Fruit fly (Drosophila melanogaster): ENCODE results near the gene CG4860.

The CG4860 gene

DNA sequence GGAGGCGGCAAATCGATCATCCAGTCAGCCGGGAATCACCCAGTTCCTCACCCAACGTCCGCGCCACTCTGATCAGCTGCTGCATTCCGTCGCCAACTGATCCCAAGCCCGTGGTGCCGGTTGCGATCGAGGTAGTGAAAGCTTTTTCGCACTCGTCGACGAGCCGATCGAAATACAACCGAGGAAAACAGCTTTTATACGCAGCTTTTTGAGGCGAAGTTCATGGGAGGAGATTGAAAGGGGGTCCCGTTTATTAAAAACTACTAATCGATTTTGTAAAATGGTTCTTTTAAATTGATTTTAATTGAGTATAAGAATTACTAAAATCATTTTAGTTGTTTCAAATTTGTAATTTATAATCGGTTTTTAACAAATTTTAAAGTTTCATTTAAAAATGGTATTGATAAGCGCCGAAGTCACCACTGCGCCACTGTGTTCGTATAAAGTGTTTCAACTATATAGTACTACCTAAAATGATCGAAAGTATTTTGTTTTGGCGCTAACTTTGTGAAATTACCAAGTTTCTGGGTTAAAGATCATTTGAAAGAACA is at the start of gene CG4860 (continued):
- peak; percentile 52 for TF ChIP-seq CG6813 (GFP tag; optimal IDR thresholded peaks at IDR 0.05)
- TF ChIP-seq CG8388 (GFP tag; optimal IDR thresholded peaks at IDR 0.05), result peak; percentile 82
- TF ChIP-seq CG13424 (tag; optimal IDR thresholded peaks at IDR 0.05), result peak; percentile 93
- TF ChIP-seq Gug (GFP tag; IDR thresholded peaks at IDR 0.05), result peak; percentile 82
- peak; percentile 78 for TF ChIP-seq CG1647 (GFP tag; optimal IDR thresholded peaks at IDR 0.05)
- peak; percentile 89 for TF ChIP-seq tgo (GFP tag; IDR thresholded peaks at IDR 0.05)
- TF ChIP-seq pzg (GFP tag; optimal IDR thresholded peaks at IDR 0.05), result peak; percentile 5
- TF ChIP-seq ara (GFP tag; IDR thresholded peaks at IDR 0.05), result peak; percentile 79
- TF ChIP-seq HmgZ (tag; optimal IDR thresholded peaks at IDR 0.05), result peak; percentile 77
- peak; percentile 80 for TF ChIP-seq org-1 (GFP tag; optimal IDR thresholded peaks at IDR 0.05)
- TF ChIP-seq crc (GFP tag; optimal IDR thresholded peaks at IDR 0.05), result peak; percentile 75
- peak; percentile 90 for TF ChIP-seq dysf (GFP tag; IDR thresholded peaks at IDR 0.05)
- TF ChIP-seq fd3F (GFP tag; optimal IDR thresholded peaks at IDR 0.05), result peak; percentile 85
- peak; percentile 92 for TF ChIP-seq NFAT (GFP tag; IDR thresholded peaks at IDR 0.05)
- peak; percentile 68 for TF ChIP-seq CG32772 (GFP tag; IDR thresholded peaks at IDR 0.05)
- peak; percentile 57 for TF ChIP-seq CG2202 (tag; optimal IDR thresholded peaks at IDR 0.05)
- peak; percentile 86 for TF ChIP-seq HHEX (GFP tag; optimal IDR thresholded peaks at IDR 0.05)
- TF ChIP-seq Hmx (GFP tag; optimal IDR thresholded peaks at IDR 0.05), result peak; percentile 80
- peak; percentile 83 for TF ChIP-seq Blimp-1 (GFP tag; optimal IDR thresholded peaks at IDR 0.05)
- TF ChIP-seq slbo (GFP tag; IDR thresholded peaks at IDR 0.05), result peak; percentile 94
- TF ChIP-seq hth (optimal IDR thresholded peaks at IDR 0.05), result no peak
- no peak for TF ChIP-seq Doc3 (GFP tag; IDR thresholded peaks at IDR 0.05; ENCODE audit: partially characterized antibody)
- peak; percentile 50 for TF ChIP-seq psq (GFP tag; optimal IDR thresholded peaks at IDR 0.05)
- peak; percentile 91 for TF ChIP-seq Ptx1 (GFP tag; IDR thresholded peaks at IDR 0.05)
- peak; percentile 92 for TF ChIP-seq Sox102F (GFP tag; optimal IDR thresholded peaks at IDR 0.05)
- peak; percentile 78 for TF ChIP-seq CG10654 (GFP tag; optimal IDR thresholded peaks at IDR 0.05)
- no peak for TF ChIP-seq Sox100B (GFP tag; optimal IDR thresholded peaks at IDR 0.05)
- peak; percentile 76 for TF ChIP-seq CG10979 (tag; optimal IDR thresholded peaks at IDR 0.05)
- peak; percentile 72 for TF ChIP-seq CG13123 (GFP tag; optimal IDR thresholded peaks at IDR 0.05)
- peak; percentile 78; the same call in 2 of the 3 replicates for TF ChIP-seq zfh1 (GFP tag; IDR thresholded peaks at IDR 0.05)
- TF ChIP-seq CG2129 (GFP tag; IDR thresholded peaks at IDR 0.05; ENCODE audit: partially characterized antibody), result no peak
- 0 out of 2 replicates have a peak, but pooled peaks have one; percentile 16 for TF ChIP-seq Oaz (GFP tag; IDR thresholded peaks at IDR 0.05)
- TF ChIP-seq gsb-n (tag; optimal IDR thresholded peaks at IDR 0.05), result peak; percentile 81
- TF ChIP-seq CG7372 (GFP tag; IDR thresholded peaks at IDR 0.05), result peak; percentile 87
- TF ChIP-seq CG10959 (GFP tag; IDR thresholded peaks at IDR 0.05), result no peak
- TF ChIP-seq run (tag; optimal IDR thresholded peaks at IDR 0.05), result peak; percentile 72
- TF ChIP-seq CG32532 (GFP tag; IDR thresholded peaks at IDR 0.05), result peak; percentile 95
- peak; percentile 84 for TF ChIP-seq CG16863 (GFP tag; optimal IDR thresholded peaks at IDR 0.05)
- TF ChIP-seq CG15696 (tag; optimal IDR thresholded peaks at IDR 0.05), result peak; percentile 32
- TF ChIP-seq CG14050 (GFP tag; IDR thresholded peaks at IDR 0.05), result peak; percentile 75
- peak; percentile 35 for TF ChIP-seq mirr (GFP tag; optimal IDR thresholded peaks at IDR 0.05)
- TF ChIP-seq Ets97D (GFP tag; optimal IDR thresholded peaks at IDR 0.05), result peak; percentile 48
- peak; percentile 40 for TF ChIP-seq Ravus (GFP tag; IDR thresholded peaks at IDR 0.05)
- TF ChIP-seq cas (GFP tag; IDR thresholded peaks at IDR 0.05), result peak; percentile 81
- TF ChIP-seq al (GFP tag; IDR thresholded peaks at IDR 0.05), result peak; percentile 89
- peak; percentile 50 for TF ChIP-seq Hand (GFP tag; optimal IDR thresholded peaks at IDR 0.05)
- peak; percentile 82 for TF ChIP-seq ATbp (GFP tag; optimal IDR thresholded peaks at IDR 0.05)
- peak; percentile 85 for TF ChIP-seq CG17829 (tag; optimal IDR thresholded peaks at IDR 0.05)
- peak; percentile 87 for TF ChIP-seq Ada2b (GFP tag; IDR thresholded peaks at IDR 0.05)
- peak; percentile 65 for TF ChIP-seq CG1529 (GFP tag; optimal IDR thresholded peaks at IDR 0.05)
- TF ChIP-seq tx (GFP tag; optimal IDR thresholded peaks at IDR 0.05), result peak; percentile 85

All from whole organism, embryonic.